Fruit fly (Drosophila melanogaster) whole organism, embryonic: ENCODE measurements around the gene CG3902.

Source experiments
- Ada2b ChIP-seq: fragments of 200-800 bp; sonication (Bioruptor generic); IDR thresholded peaks from 2 replicates; pipeline ENCODE4 v1.3.6; 2022; ENCODE audit warnings: missing biosample characterization, missing genetic modification characterization
- CG10274 ChIP-seq: fragments of 200-800 bp; sonication (Bioruptor generic); optimal IDR thresholded peaks from 3 replicates; lab custom pipeline; 2017; ENCODE audit warnings: missing biosample characterization, mild to moderate bottlenecking, missing genetic modification characterization
- CG11723 ChIP-seq: fragments of 200-800 bp; sonication (Bioruptor generic); optimal IDR thresholded peaks from 2 replicates; lab custom pipeline; 2017; ENCODE audit warnings: missing biosample characterization, mild to moderate bottlenecking, missing genetic modification characterization
- CG14050 ChIP-seq: fragments of 200-800 bp; sonication (Bioruptor generic); IDR thresholded peaks from 3 replicates; pipeline ENCODE4 v1.3.6; 2022; ENCODE audit warnings: missing biosample characterization, missing genetic modification characterization
- CG15269 ChIP-seq: fragments of 200-800 bp; sonication (Bioruptor generic); optimal IDR thresholded peaks from 2 replicates; lab custom pipeline; 2018; ENCODE audit warnings: missing biosample characterization, mild to moderate bottlenecking, missing genetic modification characterization, moderate library complexity
- CG15514 ChIP-seq: fragments of 200-800 bp; sonication (Bioruptor generic); optimal IDR thresholded peaks from 3 replicates; lab custom pipeline; 2017; ENCODE audit warnings: missing biosample characterization, missing genetic modification characterization, mild to moderate bottlenecking, moderate library complexity, missing genetic modification reagents
- CG17361 ChIP-seq: fragments of 200-800 bp; sonication (Bioruptor generic); IDR thresholded peaks from 3 replicates; pipeline ENCODE4 v1.3.6; 2022; ENCODE audit warnings: missing biosample characterization, missing genetic modification characterization
- CG17802 ChIP-seq: fragments of 200-800 bp; sonication (Bioruptor generic); optimal IDR thresholded peaks from 2 replicates; lab custom pipeline; 2018; ENCODE audit warnings: missing biosample characterization, mild to moderate bottlenecking, missing genetic modification characterization, moderate library complexity
- CG18262 ChIP-seq: fragments of 200-800 bp; optimal IDR thresholded peaks from 3 replicates; lab custom pipeline; 2019; ENCODE audit warnings: missing biosample characterization, mild to moderate bottlenecking, missing genetic modification characterization, moderate library complexity
- CG2678 ChIP-seq: fragments of 200-800 bp; sonication (Bioruptor generic); optimal IDR thresholded peaks from 3 replicates; lab custom pipeline; 2019; ENCODE audit warnings: missing biosample characterization, mild to moderate bottlenecking, missing genetic modification characterization, moderate library complexity
- CG30020 ChIP-seq: fragments of 200-800 bp; optimal IDR thresholded peaks from 2 replicates; lab custom pipeline; 2019; ENCODE audit warnings: missing biosample characterization, mild to moderate bottlenecking, missing genetic modification characterization, moderate library complexity
- CG32772 ChIP-seq: fragments of 200-800 bp; sonication (Bioruptor generic); IDR thresholded peaks from 2 replicates; pipeline ENCODE4 v1.3.6; 2022; ENCODE audit warnings: missing biosample characterization, missing genetic modification characterization
- CG3995 ChIP-seq: fragments of 200-800 bp; sonication (Bioruptor generic); optimal IDR thresholded peaks from 3 replicates; lab custom pipeline; 2016; ENCODE audit warnings: missing biosample characterization, missing genetic modification characterization
- CG4617 ChIP-seq: fragments of 200-800 bp; sonication (Bioruptor generic); optimal IDR thresholded peaks from 3 replicates; lab custom pipeline; 2016; ENCODE audit warnings: missing biosample characterization, missing genetic modification characterization, borderline replicate concordance
- CG4854 ChIP-seq: fragments of 200-800 bp; sonication (Bioruptor generic); optimal IDR thresholded peaks from 2 replicates; lab custom pipeline; 2016; ENCODE audit warnings: missing biosample characterization, missing genetic modification characterization, inconsistent platforms
- CG6254 ChIP-seq: fragments of 200-800 bp; sonication (Bioruptor generic); optimal IDR thresholded peaks from 3 replicates; lab custom pipeline; 2017; ENCODE audit warnings: mild to moderate bottlenecking, missing biosample characterization, missing genetic modification reagents, missing genetic modification characterization
- CG6272 ChIP-seq: fragments of 200-800 bp; sonication (Bioruptor generic); IDR thresholded peaks from 2 replicates; pipeline ENCODE4 v1.3.6; 2022; ENCODE audit warnings: missing biosample characterization, missing genetic modification characterization
- CG6654 ChIP-seq: fragments of 200-800 bp; sonication (Bioruptor generic); optimal IDR thresholded peaks from 2 replicates; lab custom pipeline; 2017; ENCODE audit warnings: missing biosample characterization, mild to moderate bottlenecking, missing genetic modification characterization
- CG6791 ChIP-seq: fragments of 200-800 bp; sonication (Bioruptor generic); IDR thresholded peaks from 3 replicates; pipeline ENCODE4 v1.3.6; 2022; ENCODE audit warnings: missing biosample characterization, missing genetic modification characterization; ENCODE audit not compliant: partially characterized antibody
- CG8290 ChIP-seq, 3 experiments: fragments of 200-800 bp; sonication (Bioruptor generic); optimal IDR thresholded peaks; 2 replicates each; lab custom pipeline; 2016 to 2019; ENCODE audit warnings: missing biosample characterization in 3 of 3, missing genetic modification characterization in 3 of 3, mild to moderate bottlenecking in 2 of 3, moderate library complexity in 1 of 3
- CG9609 ChIP-seq: fragments of 200-800 bp; sonication (Bioruptor generic); optimal IDR thresholded peaks from 3 replicates; lab custom pipeline; 2016; ENCODE audit warnings: missing biosample characterization, missing genetic modification characterization
- Chrac-16 ChIP-seq: fragments of 200-800 bp; sonication (Bioruptor generic); optimal IDR thresholded peaks from 3 replicates; lab custom pipeline; 2016; ENCODE audit warnings: missing biosample characterization, missing genetic modification characterization
- Dll ChIP-seq: fragments of 200-800 bp; sonication (Bioruptor generic); IDR thresholded peaks from 4 replicates; pipeline ENCODE4 v1.3.6; 2022; ENCODE audit warnings: missing biosample characterization, missing genetic modification characterization; ENCODE audit not compliant: partially characterized antibody
- Dp ChIP-seq: fragments of 200-800 bp; sonication (Bioruptor generic); optimal IDR thresholded peaks from 2 replicates; lab custom pipeline; 2018; ENCODE audit warnings: missing biosample characterization, mild to moderate bottlenecking, missing genetic modification characterization, moderate library complexity
- Hand ChIP-seq: fragments of 200-800 bp; sonication (Bioruptor generic); optimal IDR thresholded peaks from 2 replicates; lab custom pipeline; 2017; ENCODE audit warnings: mild to moderate bottlenecking, missing biosample characterization, missing genetic modification reagents, missing genetic modification characterization
- Lhr ChIP-seq: fragments of 200-800 bp; sonication (Bioruptor generic); optimal IDR thresholded peaks from 3 replicates; lab custom pipeline; 2017; ENCODE audit warnings: mild to moderate bottlenecking, missing biosample characterization, missing genetic modification reagents, missing genetic modification characterization
- MTF-1 ChIP-seq: fragments of 200-800 bp; sonication (Bioruptor generic); optimal IDR thresholded peaks from 2 replicates; lab custom pipeline; 2018; ENCODE audit warnings: missing biosample characterization, mild to moderate bottlenecking, missing genetic modification characterization, borderline replicate concordance
- Neu2 ChIP-seq: fragments of 200-800 bp; sonication (Bioruptor generic); optimal IDR thresholded peaks from 3 replicates; lab custom pipeline; 2016; ENCODE audit warnings: missing biosample characterization, missing genetic modification characterization, borderline replicate concordance
- Taf1 ChIP-seq: fragments of 200-800 bp; sonication (Bioruptor generic); IDR thresholded peaks from 2 replicates; pipeline ENCODE4 v1.3.6; 2022; ENCODE audit warnings: missing biosample characterization, missing genetic modification characterization
- Trl ChIP-seq, 3 experiments: fragments of >200 bp in 2 of 3; fragments of 200-800 bp in 1 of 3; sonication (Bioruptor generic) in 1 of 3; optimal IDR thresholded peaks; 2 replicates in 1 of 3; 3 replicates in 2 of 3; lab custom pipeline; 2016 to 2017; ENCODE audit warnings: missing biosample characterization in 1 of 3, missing genetic modification characterization in 1 of 3
- Vsx1 ChIP-seq: fragments of 200-800 bp; sonication (Bioruptor generic); optimal IDR thresholded peaks from 2 replicates; lab custom pipeline; 2017; ENCODE audit warnings: missing biosample characterization, mild to moderate bottlenecking, missing genetic modification characterization, missing genetic modification reagents
- abd-A ChIP-seq: fragments of 200-800 bp; sonication (Bioruptor generic); optimal IDR thresholded peaks from 3 replicates; lab custom pipeline; 2019; ENCODE audit warnings: missing biosample characterization, mild to moderate bottlenecking, missing genetic modification characterization, moderate library complexity
- bbx ChIP-seq: fragments of 200-800 bp; sonication (Bioruptor generic); IDR thresholded peaks from 2 replicates; pipeline ENCODE4 v1.3.6; 2022; ENCODE audit warnings: missing biosample characterization, missing genetic modification characterization; ENCODE audit not compliant: partially characterized antibody
- chinmo ChIP-seq: fragments of 200-800 bp; sonication (Bioruptor generic); IDR thresholded peaks from 4 replicates; pipeline ENCODE4 v1.3.6; 2022; ENCODE audit warnings: missing biosample characterization, missing genetic modification characterization; ENCODE audit not compliant: partially characterized antibody
- grau ChIP-seq: fragments of 200-800 bp; optimal IDR thresholded peaks from 3 replicates; lab custom pipeline; 2019; ENCODE audit warnings: missing biosample characterization, mild to moderate bottlenecking, missing genetic modification characterization, moderate library complexity
- gro ChIP-seq: fragments of 200-800 bp; sonication (Bioruptor generic); optimal IDR thresholded peaks from 2 replicates; lab custom pipeline; 2016; ENCODE audit warnings: missing biosample characterization, missing genetic modification characterization
- gsb ChIP-seq: fragments of 200-800 bp; sonication (Bioruptor generic); IDR thresholded peaks from 2 replicates; pipeline ENCODE4 v1.3.6; 2022; ENCODE audit warnings: missing biosample characterization, missing genetic modification characterization
- gsb-n ChIP-seq: fragments of 200-800 bp; sonication (Bioruptor generic); optimal IDR thresholded peaks from 3 replicates; lab custom pipeline; 2018; ENCODE audit warnings: missing biosample characterization, mild to moderate bottlenecking, missing genetic modification characterization
- ind ChIP-seq: fragments of 200-800 bp; sonication (Bioruptor generic); optimal IDR thresholded peaks from 3 replicates; lab custom pipeline; 2016; ENCODE audit warnings: missing biosample characterization, missing genetic modification characterization
- nerfin-1 ChIP-seq: fragments of 200-800 bp; sonication (Bioruptor generic); optimal IDR thresholded peaks from 3 replicates; lab custom pipeline; 2019; ENCODE audit warnings: missing biosample characterization, mild to moderate bottlenecking, missing genetic modification characterization, moderate library complexity
- pb ChIP-seq: fragments of 200-800 bp; sonication (Bioruptor generic); optimal IDR thresholded peaks from 3 replicates; lab custom pipeline; 2016; ENCODE audit warnings: missing biosample characterization, missing genetic modification characterization
- sisA ChIP-seq: fragments of 200-800 bp; sonication (Bioruptor generic); IDR thresholded peaks from 2 replicates; pipeline ENCODE4 v1.3.6; 2022; ENCODE audit warnings: missing biosample characterization, missing genetic modification characterization
- ttk ChIP-seq: fragments of 200-800 bp; sonication (Bioruptor generic); IDR thresholded peaks from 2 replicates; pipeline ENCODE4 v2.1.2; 2022; ENCODE audit warnings: missing biosample characterization, missing genetic modification characterization
- unc-4 ChIP-seq: fragments of 200-800 bp; sonication (Bioruptor generic); IDR thresholded peaks from 2 replicates; pipeline ENCODE4 v1.3.6; 2022; ENCODE audit warnings: missing biosample characterization, missing genetic modification characterization; ENCODE audit not compliant: partially characterized antibody
- vvl ChIP-seq: fragments of 200-800 bp; sonication (Bioruptor generic); IDR thresholded peaks from 2 replicates; pipeline ENCODE4 v1.3.6; 2022; ENCODE audit warnings: missing biosample characterization, missing genetic modification characterization
- zen2 ChIP-seq: fragments of 200-800 bp; sonication (Bioruptor generic); IDR thresholded peaks from 3 replicates; pipeline ENCODE4 v1.3.6; 2022; ENCODE audit warnings: missing biosample characterization, missing genetic modification characterization; ENCODE audit not compliant: partially characterized antibody

CG3902 gene

DNA sequence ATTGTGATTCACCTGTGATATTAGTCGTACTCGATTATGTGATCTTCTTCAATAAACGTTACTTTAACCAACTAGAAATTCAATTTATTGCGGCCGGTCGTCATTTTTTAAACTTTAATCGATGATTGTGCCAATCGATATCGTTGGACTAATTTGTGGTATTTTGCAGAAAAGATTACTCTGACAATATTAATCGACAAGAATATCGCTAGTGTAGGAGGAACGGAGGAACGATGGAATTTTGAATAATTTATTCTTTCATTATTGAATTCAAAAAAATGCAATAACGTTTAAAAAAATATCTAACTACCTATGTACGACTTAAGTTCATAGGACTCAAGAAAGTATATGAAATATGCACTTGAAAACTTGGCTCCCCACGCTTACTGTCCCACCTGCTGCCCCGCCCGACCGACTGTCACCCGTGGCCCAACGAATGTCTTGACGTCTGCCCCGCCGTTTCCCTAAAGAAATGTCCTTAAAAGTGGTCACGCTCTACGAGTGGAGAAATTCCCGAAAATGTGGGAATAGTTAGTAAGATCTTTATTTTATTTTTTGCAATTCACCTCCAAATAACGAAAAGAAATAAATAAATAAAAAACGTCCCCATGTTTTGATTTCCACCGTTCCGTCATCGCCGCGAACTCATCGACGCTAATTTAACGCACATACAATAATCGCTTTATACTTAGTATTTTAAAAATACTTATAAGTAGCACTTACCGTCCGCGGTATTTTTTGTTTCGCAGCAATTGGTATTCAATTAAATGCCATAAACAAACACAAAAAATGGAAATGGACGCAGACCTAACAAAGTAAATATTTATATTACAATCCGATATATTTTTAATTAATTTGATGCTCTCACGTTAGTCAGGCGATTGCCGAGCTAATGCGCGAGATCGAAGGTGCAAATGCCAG, 32.4 kb downstream of the CG3902 start, which contains the start of gene CG14074 (continued):
- TF ChIP-seq chinmo (peak; percentile 61; the same call in 2 of the 4 replicates), zen2 (GFP tag; lab: Robert Waterston, UW) (peak; percentile 81), unc-4 (peak; percentile 64), bbx (GFP tag; lab: Robert Waterston, UW) (peak; percentile 81), CG11723 (GFP tag; lab: Kevin White, UChicago) (no peak), Dp (GFP tag; lab: Kevin White, UChicago) (peak; percentile 74), abd-A (tag; lab: Kevin White, UChicago) (no peak), Trl (optimal IDR thresholded peaks at IDR 0.05; lab: Kevin White, UChicago) (no peak), Trl (GFP tag; optimal IDR thresholded peaks at IDR 0.05; lab: Kevin White, UChicago) (no peak), CG32772 (GFP tag; lab: Robert Waterston, UW) (no peak), ttk (GFP tag; lab: Robert Waterston, UW) (no peak), Taf1 (GFP tag; lab: Robert Waterston, UW) (no peak), Vsx1 (GFP tag; lab: Kevin White, UChicago) (peak; percentile 2), Dll (peak; percentile 63; the same call in 1 of the 4 replicates), CG2678 (tag; lab: Kevin White, UChicago) (no peak), gsb (GFP tag; lab: Robert Waterston, UW) (no peak), MTF-1 (no peak), CG4617 (GFP tag; lab: Kevin White, UChicago) (peak; percentile 13), Ada2b (GFP tag; lab: Robert Waterston, UW) (no peak), CG15269 (tag; lab: Kevin White, UChicago) (no peak), CG4854 (GFP tag; lab: Kevin White, UChicago) (no peak), CG17361 (0 out of 3 replicates have a peak, but pooled peaks have one; percentile 36), Chrac-16 (GFP tag; lab: Kevin White, UChicago) (no peak), pb (no peak), CG17802 (tag; lab: Kevin White, UChicago) (no peak), CG18262 (tag; lab: Kevin White, UChicago) (no peak), ind (no peak), CG14050 (GFP tag; lab: Robert Waterston, UW) (no peak), gsb-n (tag; lab: Kevin White, UChicago) (no peak), grau (tag; lab: Kevin White, UChicago) (no peak), CG30020 (tag; lab: Kevin White, UChicago) (peak; percentile 66), CG8290 (GFP tag; optimal IDR thresholded peaks at IDR 0.05; lab: Kevin White, UChicago) (peak; percentile 12), CG8290 (tag; optimal IDR thresholded peaks at IDR 0.05; lab: Kevin White, UChicago) (peak; percentile 59 to 72), CG9609 (no peak), nerfin-1 (tag; lab: Kevin White, UChicago) (no peak), CG6272 (GFP tag; lab: Robert Waterston, UW) (no peak), Lhr (GFP tag; lab: Kevin White, UChicago) (peak; percentile 9), CG10274 (GFP tag; lab: Kevin White, UChicago) (no peak), Hand (no peak), CG6254 (GFP tag; lab: Kevin White, UChicago) (no peak), vvl (peak; percentile 60), CG15514 (GFP tag; lab: Kevin White, UChicago) (peak; percentile 2), Neu2 (GFP tag; lab: Kevin White, UChicago) (no peak), CG6791 (GFP tag; lab: Robert Waterston, UW) (peak; percentile 78), sisA (no peak), gro (GFP tag; lab: Kevin White, UChicago) (no peak), CG6654 (no peak), CG3995 (no peak)
